Worm (Caenorhabditis elegans): ENCODE data around the gene R107.2.

ce11 chrIII:9051119-9051597 is 5.4 kb upstream of the R107.2 start:
- no peak for TF ChIP-seq med-1 (GFP tag; optimal IDR thresholded peaks at IDR 0.05; ENCODE audit: insufficient read depth)
- TF ChIP-seq T22C8.4 (GFP tag; IDR thresholded peaks at IDR 0.05) = no peak
- no peak for TF ChIP-seq klf-2 (GFP tag; conservative IDR thresholded peaks at IDR 0.05)
- no peak for TF ChIP-seq flt-1 (GFP tag; IDR thresholded peaks at IDR 0.05)
- no peak for TF ChIP-seq ref-1 (GFP tag; conservative IDR thresholded peaks at IDR 0.05)

Data from whole organism, midembryonic.